Worm (Caenorhabditis elegans): Measurements from ENCODE around the gene tag-244.

The tag-244 gene

ce11 chrIV:1550131-1550530 lies 547 bp upstream of the tag-244 start, which contains the start of gene C34H4.5:
Gene C34H4.5 (minus strand): TSS chrIV:1550231.
- TF ChIP-seq elt-3 (tag; optimal IDR thresholded peaks at IDR 0.05) (no peak), mep-1 (tag; optimal IDR thresholded peaks at IDR 0.05) (no peak)

ce11 chrIV:1553195-1553918 lies 2.7 kb downstream of the tag-244 start, which contains the start of gene C34H4.2:
Gene C34H4.2 (plus strand): TSS chrIV:1553752.
- no peak for TF ChIP-seq fkh-10 (GFP tag; optimal IDR thresholded peaks at IDR 0.05)
- TF ChIP-seq unc-62 (GFP tag; optimal IDR thresholded peaks at IDR 0.05), result no peak
- TF ChIP-seq efl-1 (optimal IDR thresholded peaks at IDR 0.05), result no peak
- peak in 1 of 2 experiments; percentile 11 for TF ChIP-seq efl-1 (GFP tag; optimal IDR thresholded peaks at IDR 0.05 in 1 of 2)
- TF ChIP-seq elt-2 (tag; optimal IDR thresholded peaks at IDR 0.05), result peak; percentile 35
- no peak for TF ChIP-seq ets-5 (GFP tag; IDR thresholded peaks at IDR 0.05)

- TF ChIP-seq ztf-4 (tag; optimal IDR thresholded peaks at IDR 0.05), result no peak
- peak; percentile 31 for TF ChIP-seq elt-2 (tag; optimal IDR thresholded peaks at IDR 0.05)
- no peak for TF ChIP-seq efl-1 (optimal IDR thresholded peaks at IDR 0.05)
- peak in 1 of 2 experiments; percentile 58 for TF ChIP-seq efl-1 (GFP tag; optimal IDR thresholded peaks at IDR 0.05 in 1 of 2)
- no peak for TF ChIP-seq nhr-77 (tag; optimal IDR thresholded peaks at IDR 0.05)
Measured at ce11 chrIV:1555021-1555720, 4.5 kb downstream of the tag-244 start, which contains the start of gene C34H4.1. Gene C34H4.1 (plus strand): TSS chrIV:1555579.

DNA sequence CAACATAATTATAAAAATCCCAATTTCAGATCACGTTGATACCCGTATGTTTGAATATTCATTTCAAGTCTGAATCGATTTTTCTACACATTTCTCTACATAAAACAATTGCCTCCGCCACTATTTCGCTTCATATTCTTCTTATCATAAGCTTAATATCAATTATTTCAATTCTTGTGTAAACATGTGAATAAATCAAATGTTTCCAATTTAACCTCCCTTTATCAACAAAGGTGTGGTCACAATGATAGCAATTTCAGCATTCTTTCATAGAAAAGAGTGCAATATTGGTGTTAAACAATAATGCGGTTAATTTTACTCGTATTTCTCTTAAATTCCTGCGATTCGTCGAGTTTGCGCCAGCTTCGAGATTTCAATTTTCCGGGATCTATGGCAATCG lies 9.3 kb downstream of the tag-244 start, which contains the start of gene Y41D4B.17:
Gene Y41D4B.17, plus strand, starts transcription at position 174 of the 400 bp plus-strand sequence.
- peak in 1 of 2 experiments; percentile 1 for TF ChIP-seq lin-35 (GFP tag; optimal IDR thresholded peaks at IDR 0.05)
- TF ChIP-seq lsy-2 (tag; optimal IDR thresholded peaks at IDR 0.05), result no peak
- peak; percentile 75 for TF ChIP-seq elt-2 (tag; optimal IDR thresholded peaks at IDR 0.05)
- TF ChIP-seq nhr-90 (tag; optimal IDR thresholded peaks at IDR 0.05; ENCODE audit: poor library complexity), result peak; percentile 7

- TF ChIP-seq rnt-1 (tag; optimal IDR thresholded peaks at IDR 0.05) (no peak), ztf-11 (tag; optimal IDR thresholded peaks at IDR 0.05) (no peak), nhr-20 (tag; optimal IDR thresholded peaks at IDR 0.05) (no peak), irx-1 (tag; optimal IDR thresholded peaks at IDR 0.05) (no peak), ceh-90 (tag; optimal IDR thresholded peaks at IDR 0.05) (no peak), unc-62 (GFP tag; optimal IDR thresholded peaks at IDR 0.05) (no peak), aly-2 (tag; optimal IDR thresholded peaks at IDR 0.05) (no peak), unc-86 (tag; optimal IDR thresholded peaks at IDR 0.05) (no peak), hlh-4 (tag; optimal IDR thresholded peaks at IDR 0.05) (no peak), alr-1 (tag; optimal IDR thresholded peaks at IDR 0.05; ENCODE audit: borderline replicate concordance) (no peak), unc-30 (tag; optimal IDR thresholded peaks at IDR 0.05) (no peak), nhr-84 (tag; optimal IDR thresholded peaks at IDR 0.05) (no peak), nhr-237 (tag; optimal IDR thresholded peaks at IDR 0.05) (no peak)
Measured at ce11 chrIV:1561884-1562283, 11.2 kb downstream of the tag-244 start, which contains the start of gene hpo-6. Gene hpo-6 (plus strand): TSS chrIV:1562184.

DNA sequence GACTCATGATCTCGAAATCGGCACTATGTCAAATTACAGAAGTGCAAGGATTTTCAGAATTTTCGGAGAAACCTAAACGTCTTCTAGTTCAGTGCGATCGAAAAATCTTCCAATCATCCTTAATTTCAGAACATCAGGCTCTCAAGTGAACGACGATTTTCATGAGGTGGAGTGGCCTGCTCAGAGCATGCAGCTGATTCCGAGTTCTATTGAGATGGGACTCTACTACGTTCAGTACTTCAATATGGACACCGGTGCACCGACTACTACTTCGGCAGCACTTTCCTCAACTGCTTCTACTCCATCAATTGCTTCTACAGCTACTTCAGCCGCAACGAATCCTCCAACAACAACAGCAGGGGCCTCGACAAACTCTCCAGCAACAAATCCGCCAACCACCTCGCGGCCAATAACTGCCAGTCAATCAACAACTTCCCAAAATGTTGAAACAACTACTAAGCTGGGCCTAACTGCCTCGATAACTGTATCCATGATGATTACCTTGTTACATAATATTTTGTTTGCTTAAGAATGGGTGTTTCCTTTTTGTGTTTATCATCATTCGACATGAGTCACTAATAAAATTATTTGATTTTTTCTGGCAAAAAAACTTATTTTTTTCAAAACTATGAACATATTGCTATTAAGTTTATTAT lies 12.9 kb downstream of the tag-244 start, which contains the start of gene Y41D4B.15:
Gene Y41D4B.15, plus strand, starts transcription at position 606 of the 656 bp plus-strand sequence.
- TF ChIP-seq F16B12.6 (tag; optimal IDR thresholded peaks at IDR 0.05), result no peak
- TF ChIP-seq vab-15 (tag; optimal IDR thresholded peaks at IDR 0.05), result no peak
- no peak for TF ChIP-seq mep-1 (tag; optimal IDR thresholded peaks at IDR 0.05)

Measured in whole organism, L1 larva.